Worm (Caenorhabditis elegans) whole organism, L4 larva: ENCODE data around the gene C05G5.5.

ENCODE experiments used
- F44E2.7 ChIP-seq: fragments of 200-800 bp; sonication (Bioruptor generic); IDR thresholded peaks from 2 replicates; pipeline ENCODE4 v2.1.2; 2022; ENCODE audit warnings: missing genetic modification characterization, missing compliant biosample characterization
- arid-1 ChIP-seq: fragments of 200-800 bp; sonication (Bioruptor generic); conservative IDR thresholded peaks from 2 replicates; pipeline ENCODE4 v1.3.6; 2022; ENCODE audit warnings: missing genetic modification reagents, missing genetic modification characterization, missing compliant biosample characterization
- jun-1 ChIP-seq: fragments of 150-350 bp; optimal IDR thresholded peaks from 2 replicates; lab custom pipeline; 2014; ENCODE audit warnings: missing biosample characterization, missing genetic modification reagents, missing genetic modification characterization
- lin-39 ChIP-seq: fragments of 150-350 bp; optimal IDR thresholded peaks from 2 replicates; lab custom pipeline; 2014; ENCODE audit warnings: missing biosample characterization, missing genetic modification reagents, missing genetic modification characterization
- lir-3 ChIP-seq: sonication (generic microtip); optimal IDR thresholded peaks from 2 replicates; lab custom pipeline; 2016; ENCODE audit warnings: mild to moderate bottlenecking, missing genetic modification characterization, missing compliant biosample characterization
- nhr-6 ChIP-seq: fragments of 150-350 bp; optimal IDR thresholded peaks from 2 replicates; lab custom pipeline; 2014; ENCODE audit warnings: missing biosample characterization, missing genetic modification characterization
- unc-62 ChIP-seq, 3 experiments: fragments of 150-350 bp in 1 of 3; sonication (generic microtip); optimal IDR thresholded peaks in 2 of 3; peaks in 1 of 3; 1 replicate in 1 of 3; 2 replicates in 2 of 3; lab custom pipeline; 2014 to 2017; ENCODE audit warnings: missing biosample characterization in 3 of 3, missing genetic modification characterization in 3 of 3, missing genetic modification reagents in 3 of 3, missing genotype in 1 of 3

DNA sequence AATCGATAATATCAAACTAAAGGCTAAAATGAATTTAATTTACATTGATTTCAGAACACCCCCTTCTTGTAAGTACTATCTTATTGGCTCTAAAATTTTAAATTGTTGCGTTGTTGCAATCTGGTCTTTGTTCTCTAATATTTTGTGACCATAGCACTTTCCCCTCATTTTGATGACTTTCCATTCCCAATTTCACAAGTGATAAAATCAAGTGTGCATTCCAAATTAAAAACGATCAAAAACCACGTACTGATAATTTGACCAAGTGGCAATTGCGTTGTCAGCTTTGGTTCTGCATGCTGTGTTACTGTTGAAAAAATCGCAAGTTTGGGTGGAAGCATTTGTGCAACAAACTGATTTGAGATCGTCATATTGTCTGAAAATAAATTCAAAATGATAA lies 9.4 kb upstream of the C05G5.5 start:
- TF ChIP-seq lin-39 (tag; lab: Kevin White, UChicago): no peak
- TF ChIP-seq nhr-6: no peak
- TF ChIP-seq arid-1 (GFP tag; lab: Robert Waterston, UW): no peak
- no peak for TF ChIP-seq lir-3
- TF ChIP-seq F44E2.7 (GFP tag; lab: Robert Waterston, UW): no peak
- TF ChIP-seq jun-1 (tag; lab: Kevin White, UChicago): no peak
- no peak for TF ChIP-seq unc-62 (GFP tag; optimal IDR thresholded peaks at IDR 0.05 in 1 of 2; lab: Kevin White, UChicago)
- no peak for TF ChIP-seq unc-62 (tag; optimal IDR thresholded peaks at IDR 0.05; lab: Kevin White, UChicago)
